Fruit fly (Drosophila melanogaster) ovary, adult (tissue): Measurements from ENCODE around the gene Ero1L.

Experiments
- CG17801 ChIP-seq: fragments of 200-800 bp; optimal IDR thresholded peaks from 2 replicates; lab custom pipeline; 2019; ENCODE audit warnings: missing biosample characterization, mild to moderate bottlenecking, missing genetic modification characterization, moderate library complexity; ENCODE audit not compliant: partially characterized antibody

Ero1L gene

dm6 chr3L:4209078-4209477, 38.9 kb downstream of the Ero1L start, which contains the start of gene Cpr64Aa:
Cpr64Aa (minus strand) TSS chr3L:4209178.
- no peak for TF ChIP-seq CG17801 (GFP tag; lab: Kevin White, UChicago)

- TF ChIP-seq CG17801 (GFP tag; lab: Kevin White, UChicago): no peak
Observed at dm6 chr3L:4209731-4210130, 39.5 kb downstream of the Ero1L start.

- no peak for TF ChIP-seq CG17801 (GFP tag; lab: Kevin White, UChicago)
Observed at dm6 chr3L:4211440-4211839, 41.2 kb downstream of the Ero1L start, which contains the start of gene Cpr64Ab. Cpr64Ab (minus strand) TSS chr3L:4211540.

dm6 chr3L:4212815-4213214, 42.6 kb downstream of the Ero1L start, which contains the start of gene Cpr64Ac:
Cpr64Ac (minus strand) TSS chr3L:4212915.
- TF ChIP-seq CG17801 (GFP tag; lab: Kevin White, UChicago): no peak

dm6 chr3L:4215079-4215478, 44.9 kb downstream of the Ero1L start, which contains the start of gene Cpr64Ad:
Cpr64Ad (plus strand) TSS chr3L:4215379.
- TF ChIP-seq CG17801 (GFP tag; lab: Kevin White, UChicago): no peak

- TF ChIP-seq CG17801 (GFP tag; lab: Kevin White, UChicago): no peak
Observed at dm6 chr3L:4219291-4220228, 49.4 kb downstream of the Ero1L start.

- no peak for TF ChIP-seq CG17801 (GFP tag; lab: Kevin White, UChicago)
Observed at dm6 chr3L:4220679-4221078, 50.5 kb downstream of the Ero1L start.

dm6 chr3L:4221226-4221770, 51.1 kb downstream of the Ero1L start:
- TF ChIP-seq CG17801 (GFP tag; lab: Kevin White, UChicago): no peak

- no peak for TF ChIP-seq CG17801 (GFP tag; lab: Kevin White, UChicago)
Observed at dm6 chr3L:4221792-4222191, 51.6 kb downstream of the Ero1L start.
